Fruit fly (Drosophila melanogaster) Kc167 (cell line): ENCODE results near the gene Rab9Fa.

Source experiments
- Sin3A ChIP-seq: fragments of >200 bp; optimal IDR thresholded peaks from 2 replicates; lab custom pipeline; 2018; ENCODE audit warnings: missing external identifiers
- h ChIP-seq: fragments of >200 bp; optimal IDR thresholded peaks from 3 replicates; lab custom pipeline; 2018; ENCODE audit warnings: missing external identifiers

DNA sequence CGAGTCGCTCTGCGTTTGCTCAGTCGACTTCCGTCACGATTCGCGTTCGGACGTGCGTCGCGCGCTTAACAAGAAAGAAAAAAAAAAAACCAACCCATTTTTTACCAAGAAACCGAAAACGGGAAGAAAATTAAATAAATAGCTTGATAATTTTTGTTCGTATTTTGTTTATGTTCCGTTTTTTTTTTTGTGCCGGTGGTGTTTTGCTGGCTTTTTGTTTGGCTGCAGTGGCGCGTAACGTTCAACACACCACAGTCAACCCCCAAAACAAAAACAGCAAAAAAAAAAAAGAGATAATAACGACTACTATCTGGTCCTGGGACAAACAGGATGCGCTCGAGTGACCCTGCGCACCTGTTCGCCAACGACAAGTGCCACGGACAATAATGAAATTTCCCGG, 45.4 kb downstream of the Rab9Fa start, which contains the start of gene CG43901:
- no peak for TF ChIP-seq h (lab: Kevin White, UChicago)
- no peak for TF ChIP-seq Sin3A (lab: Kevin White, UChicago)
